Fruit fly (Drosophila melanogaster): Measurements from ENCODE around the gene RhoGAP68F.

RhoGAP68F gene

dm6 chr3L:12118631-12119030 is 20.0 kb upstream of the RhoGAP68F start:
- TF ChIP-seq CG14655 (GFP tag; optimal IDR thresholded peaks at IDR 0.05) (no peak), Pif1B (GFP tag; optimal IDR thresholded peaks at IDR 0.05) (no peak), D1 (tag; optimal IDR thresholded peaks at IDR 0.05) (no peak), CG34367 (tag; optimal IDR thresholded peaks at IDR 0.05) (no peak), CG4496 (GFP tag; IDR thresholded peaks at IDR 0.05) (no peak), gl (tag; optimal IDR thresholded peaks at IDR 0.05) (no peak), CG15710 (tag; optimal IDR thresholded peaks at IDR 0.05) (no peak), CG12605 (GFP tag; IDR thresholded peaks at IDR 0.05) (no peak), CG8301 (tag; optimal IDR thresholded peaks at IDR 0.05) (no peak), CG17806 (tag; optimal IDR thresholded peaks at IDR 0.05) (no peak), Snoo (tag; optimal IDR thresholded peaks at IDR 0.05) (no peak)

dm6 chr3L:12119875-12120485 is 18.7 kb upstream of the RhoGAP68F start, which contains the start of gene CG11560:
Gene CG11560 (plus strand): TSS chr3L:12120019.
- TF ChIP-seq Snoo (tag; optimal IDR thresholded peaks at IDR 0.05) (no peak), CG10348 (GFP tag; IDR thresholded peaks at IDR 0.05) (no peak), Pif1A (GFP tag; optimal IDR thresholded peaks at IDR 0.05) (no peak), CG32121 (GFP tag; IDR thresholded peaks at IDR 0.05) (no peak), CG15710 (tag; optimal IDR thresholded peaks at IDR 0.05) (no peak), gl (tag; optimal IDR thresholded peaks at IDR 0.05) (no peak), CG17806 (tag; optimal IDR thresholded peaks at IDR 0.05) (no peak), D1 (tag; optimal IDR thresholded peaks at IDR 0.05) (no peak), CG8159 (tag; optimal IDR thresholded peaks at IDR 0.05) (no peak), CG14655 (GFP tag; optimal IDR thresholded peaks at IDR 0.05) (no peak)

dm6 chr3L:12122891-12123290 is 15.8 kb upstream of the RhoGAP68F start:
- no peak for TF ChIP-seq EcR (GFP tag; optimal IDR thresholded peaks at IDR 0.05)
- no peak for TF ChIP-seq CG13204 (GFP tag; optimal IDR thresholded peaks at IDR 0.05)
- no peak for TF ChIP-seq CG10348 (GFP tag; IDR thresholded peaks at IDR 0.05)
- no peak for TF ChIP-seq CG15710 (tag; optimal IDR thresholded peaks at IDR 0.05)
- TF ChIP-seq Ets98B (GFP tag; IDR thresholded peaks at IDR 0.05) = no peak
- no peak for TF ChIP-seq Pif1A (GFP tag; optimal IDR thresholded peaks at IDR 0.05)
- TF ChIP-seq D1 (tag; optimal IDR thresholded peaks at IDR 0.05) = no peak
- TF ChIP-seq CG34367 (tag; optimal IDR thresholded peaks at IDR 0.05) = no peak
- TF ChIP-seq Pif1B (GFP tag; optimal IDR thresholded peaks at IDR 0.05) = no peak
- TF ChIP-seq CG17806 (tag; optimal IDR thresholded peaks at IDR 0.05) = no peak
- no peak for TF ChIP-seq CG9948 (tag; optimal IDR thresholded peaks at IDR 0.05)
- no peak for TF ChIP-seq CG8159 (tag; optimal IDR thresholded peaks at IDR 0.05)

dm6 chr3L:12124138-12124583 is 14.5 kb upstream of the RhoGAP68F start:
- TF ChIP-seq CG8159 (tag; optimal IDR thresholded peaks at IDR 0.05) (peak; percentile 6), rn (GFP tag; IDR thresholded peaks at IDR 0.05) (no peak), EcR (GFP tag; optimal IDR thresholded peaks at IDR 0.05) (peak; percentile 50), CG13204 (GFP tag; optimal IDR thresholded peaks at IDR 0.05) (peak; percentile 78), CG17806 (tag; optimal IDR thresholded peaks at IDR 0.05) (peak; percentile 3), CG9948 (tag; optimal IDR thresholded peaks at IDR 0.05) (no peak), CG8301 (tag; optimal IDR thresholded peaks at IDR 0.05) (no peak), CG32121 (GFP tag; IDR thresholded peaks at IDR 0.05) (peak; percentile 64), CG12605 (GFP tag; IDR thresholded peaks at IDR 0.05) (0 out of 2 replicates have a peak, but pooled peaks have one; percentile 28), CG34367 (tag; optimal IDR thresholded peaks at IDR 0.05) (peak; percentile 4), Snoo (tag; optimal IDR thresholded peaks at IDR 0.05) (no peak), CG15710 (tag; optimal IDR thresholded peaks at IDR 0.05) (peak; percentile 20), CG4496 (GFP tag; IDR thresholded peaks at IDR 0.05) (no peak), CG10348 (GFP tag; IDR thresholded peaks at IDR 0.05) (no peak), gl (tag; optimal IDR thresholded peaks at IDR 0.05) (peak; percentile 16), D1 (tag; optimal IDR thresholded peaks at IDR 0.05) (no peak), Pif1A (GFP tag; optimal IDR thresholded peaks at IDR 0.05) (no peak), fd96Ca (GFP tag; IDR thresholded peaks at IDR 0.05) (peak; percentile 54; the same call in 1 of the 3 replicates), Ets98B (GFP tag; IDR thresholded peaks at IDR 0.05) (peak; percentile 57; the same call in 1 of the 2 replicates), CG14655 (GFP tag; optimal IDR thresholded peaks at IDR 0.05) (no peak), Pif1B (GFP tag; optimal IDR thresholded peaks at IDR 0.05) (no peak)

dm6 chr3L:12124975-12125374 is 13.7 kb upstream of the RhoGAP68F start, which contains the start of gene yps:
Gene yps (minus strand): TSS chr3L:12125150.
- TF ChIP-seq CG17806 (tag; optimal IDR thresholded peaks at IDR 0.05) (peak; percentile 56), CG8159 (tag; optimal IDR thresholded peaks at IDR 0.05) (peak; percentile 64), gl (tag; optimal IDR thresholded peaks at IDR 0.05) (peak; percentile 75), CG9948 (tag; optimal IDR thresholded peaks at IDR 0.05) (peak; percentile 21), CG8301 (tag; optimal IDR thresholded peaks at IDR 0.05) (peak; percentile 57), Snoo (tag; optimal IDR thresholded peaks at IDR 0.05) (peak; percentile 93), D1 (tag; optimal IDR thresholded peaks at IDR 0.05) (no peak), CG34367 (tag; optimal IDR thresholded peaks at IDR 0.05) (peak; percentile 79), rn (GFP tag; IDR thresholded peaks at IDR 0.05) (no peak), CG14655 (GFP tag; optimal IDR thresholded peaks at IDR 0.05) (no peak), Pif1B (GFP tag; optimal IDR thresholded peaks at IDR 0.05) (peak; percentile 80), Ets98B (GFP tag; IDR thresholded peaks at IDR 0.05) (peak; percentile 76), CG4496 (GFP tag; IDR thresholded peaks at IDR 0.05) (peak; percentile 94), CG12605 (GFP tag; IDR thresholded peaks at IDR 0.05) (peak; percentile 76), fd96Ca (GFP tag; IDR thresholded peaks at IDR 0.05) (peak; percentile 76), EcR (GFP tag; optimal IDR thresholded peaks at IDR 0.05) (no peak), CG13204 (GFP tag; optimal IDR thresholded peaks at IDR 0.05) (peak; percentile 81), CG32121 (GFP tag; IDR thresholded peaks at IDR 0.05) (no peak), CG15710 (tag; optimal IDR thresholded peaks at IDR 0.05) (peak; percentile 65), Pif1A (GFP tag; optimal IDR thresholded peaks at IDR 0.05) (peak; percentile 88)
